Fruit fly (Drosophila melanogaster): Measurements from ENCODE around the gene Fbxl4.

The Fbxl4 gene

dm6 chrX:14186953-14187352 is 50.8 kb downstream of the Fbxl4 start, which contains the start of gene CG12481:
Gene CG12481, plus strand, starts transcription at chrX:14187253.
- no peak for TF ChIP-seq noc (tag; optimal IDR thresholded peaks at IDR 0.05)
